Worm (Caenorhabditis elegans): ENCODE data around the gene rer-1.

Gene rer-1

DNA sequence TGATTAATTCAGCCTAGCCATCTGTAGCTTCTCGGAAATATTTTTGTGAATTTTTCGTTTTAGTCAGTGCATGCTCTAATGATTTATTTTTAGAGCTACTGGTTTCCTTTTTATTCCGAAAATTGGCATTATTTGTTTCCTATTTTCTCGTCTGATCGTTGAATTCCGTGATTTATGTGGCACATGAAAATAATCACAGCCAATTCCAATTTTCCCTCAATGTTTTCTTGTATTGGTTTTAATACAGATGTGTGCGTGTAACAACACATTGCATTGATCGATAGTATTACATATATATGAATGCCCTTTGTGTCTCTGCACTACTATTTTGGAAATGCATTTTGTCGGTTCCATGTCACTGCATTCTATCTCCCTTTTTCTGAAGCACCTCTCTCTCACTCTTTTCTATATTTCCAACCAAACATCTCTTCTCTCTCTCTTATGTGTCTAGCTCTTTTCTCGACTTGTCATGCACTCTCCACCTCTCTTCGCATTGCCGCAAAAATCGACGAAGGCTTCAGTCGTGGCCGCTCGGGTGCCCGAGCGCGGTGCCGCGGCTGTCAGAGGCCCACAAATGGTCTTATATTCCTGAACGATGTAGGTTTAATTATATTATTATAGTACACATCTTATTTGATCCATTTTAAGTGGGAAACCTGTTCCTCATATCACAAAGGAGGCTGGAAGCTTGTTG lies 26.8 kb upstream of the rer-1 start:
- TF ChIP-seq med-1 (GFP tag; optimal IDR thresholded peaks at IDR 0.05; ENCODE audit: insufficient read depth) (no peak), ztf-23 (GFP tag; IDR thresholded peaks at IDR 0.05) (0 out of 2 replicates have a peak, but pooled peaks have one; percentile 46), ref-1 (GFP tag; conservative IDR thresholded peaks at IDR 0.05) (no peak), tab-1 (GFP tag; IDR thresholded peaks at IDR 0.05) (0 out of 2 replicates have a peak, but pooled peaks have one; percentile 11), flt-1 (GFP tag; IDR thresholded peaks at IDR 0.05) (no peak)

DNA sequence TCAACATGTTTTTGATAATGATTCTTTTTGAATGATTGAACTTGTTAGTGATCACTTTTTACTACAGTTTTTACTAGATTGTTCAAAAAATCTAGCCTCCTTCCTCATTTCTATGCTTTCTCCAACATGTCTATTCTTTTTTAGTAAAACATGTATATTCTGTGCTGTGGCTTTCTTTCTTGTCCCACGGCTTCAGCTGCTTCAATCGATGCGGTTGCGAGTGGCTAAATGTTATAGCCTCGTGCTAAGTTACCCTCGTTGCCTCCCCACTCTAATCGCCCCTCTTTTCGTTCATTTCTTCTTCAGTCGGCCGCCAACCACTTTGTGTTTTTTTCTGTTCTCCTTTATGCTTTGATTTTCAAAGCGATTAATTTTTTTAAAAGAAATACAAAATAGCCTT lies 25.3 kb upstream of the rer-1 start:
- TF ChIP-seq ref-1 (GFP tag; conservative IDR thresholded peaks at IDR 0.05) (no peak), klf-2 (GFP tag; conservative IDR thresholded peaks at IDR 0.05) (no peak), flt-1 (GFP tag; IDR thresholded peaks at IDR 0.05) (no peak), med-1 (GFP tag; optimal IDR thresholded peaks at IDR 0.05; ENCODE audit: insufficient read depth) (no peak), T22C8.4 (GFP tag; IDR thresholded peaks at IDR 0.05) (no peak), ztf-23 (GFP tag; IDR thresholded peaks at IDR 0.05) (no peak), ztf-29 (GFP tag; IDR thresholded peaks at IDR 0.05) (no peak), tab-1 (GFP tag; IDR thresholded peaks at IDR 0.05) (no peak), cog-1 (tag; optimal IDR thresholded peaks at IDR 0.05) (no peak)

DNA sequence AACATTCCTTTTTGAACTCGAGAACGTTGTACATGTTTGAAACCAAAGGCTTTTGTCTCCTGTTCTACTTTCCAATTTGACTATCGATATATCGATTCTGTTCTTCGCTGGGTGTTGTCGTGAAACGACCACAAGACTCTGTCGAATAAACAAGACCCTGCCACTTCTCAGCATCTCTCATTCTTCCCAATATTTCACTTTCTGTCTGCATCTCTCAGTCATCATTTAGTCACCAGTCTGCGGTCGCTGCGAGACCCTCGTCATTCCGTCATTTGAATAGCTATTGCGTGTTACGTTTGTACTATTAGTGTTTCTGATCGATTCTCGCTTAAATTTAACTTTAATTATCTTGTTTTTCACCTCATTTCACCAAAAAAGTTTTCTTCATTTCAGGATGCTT lies 23.8 kb upstream of the rer-1 start:
- TF ChIP-seq flt-1 (GFP tag; IDR thresholded peaks at IDR 0.05) (peak; percentile 58; the same call in 1 of the 2 replicates), klf-2 (GFP tag; conservative IDR thresholded peaks at IDR 0.05) (no peak), cog-1 (tag; optimal IDR thresholded peaks at IDR 0.05) (peak; percentile 95), T22C8.4 (GFP tag; IDR thresholded peaks at IDR 0.05) (peak; percentile 90)

DNA sequence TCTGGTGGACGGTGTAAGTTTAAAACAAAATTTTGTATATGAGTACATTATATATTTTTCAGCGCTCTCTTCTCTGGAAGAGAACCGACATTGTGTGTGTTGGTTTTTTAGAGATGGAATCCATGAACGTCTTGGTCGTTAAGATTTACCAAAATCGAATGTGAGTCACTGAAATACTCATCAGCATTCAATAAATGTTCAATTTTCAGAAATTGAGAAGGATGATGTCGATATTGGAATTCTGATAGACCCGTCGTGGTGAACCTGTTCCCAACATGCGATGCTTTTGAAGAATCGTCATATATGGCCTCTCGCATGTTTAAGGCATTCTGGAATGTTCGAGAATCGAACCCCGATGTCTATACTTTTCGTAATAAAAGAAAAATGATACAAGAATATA lies 22.4 kb upstream of the rer-1 start:
- TF ChIP-seq ztf-29 (GFP tag; IDR thresholded peaks at IDR 0.05) (no peak), flt-1 (GFP tag; IDR thresholded peaks at IDR 0.05) (no peak), ref-1 (GFP tag; conservative IDR thresholded peaks at IDR 0.05) (no peak), tab-1 (GFP tag; IDR thresholded peaks at IDR 0.05) (no peak), T22C8.4 (GFP tag; IDR thresholded peaks at IDR 0.05) (no peak), med-1 (GFP tag; optimal IDR thresholded peaks at IDR 0.05; ENCODE audit: insufficient read depth) (no peak), klf-2 (GFP tag; conservative IDR thresholded peaks at IDR 0.05) (no peak), ztf-23 (GFP tag; IDR thresholded peaks at IDR 0.05) (no peak), cog-1 (tag; optimal IDR thresholded peaks at IDR 0.05) (no peak)

DNA sequence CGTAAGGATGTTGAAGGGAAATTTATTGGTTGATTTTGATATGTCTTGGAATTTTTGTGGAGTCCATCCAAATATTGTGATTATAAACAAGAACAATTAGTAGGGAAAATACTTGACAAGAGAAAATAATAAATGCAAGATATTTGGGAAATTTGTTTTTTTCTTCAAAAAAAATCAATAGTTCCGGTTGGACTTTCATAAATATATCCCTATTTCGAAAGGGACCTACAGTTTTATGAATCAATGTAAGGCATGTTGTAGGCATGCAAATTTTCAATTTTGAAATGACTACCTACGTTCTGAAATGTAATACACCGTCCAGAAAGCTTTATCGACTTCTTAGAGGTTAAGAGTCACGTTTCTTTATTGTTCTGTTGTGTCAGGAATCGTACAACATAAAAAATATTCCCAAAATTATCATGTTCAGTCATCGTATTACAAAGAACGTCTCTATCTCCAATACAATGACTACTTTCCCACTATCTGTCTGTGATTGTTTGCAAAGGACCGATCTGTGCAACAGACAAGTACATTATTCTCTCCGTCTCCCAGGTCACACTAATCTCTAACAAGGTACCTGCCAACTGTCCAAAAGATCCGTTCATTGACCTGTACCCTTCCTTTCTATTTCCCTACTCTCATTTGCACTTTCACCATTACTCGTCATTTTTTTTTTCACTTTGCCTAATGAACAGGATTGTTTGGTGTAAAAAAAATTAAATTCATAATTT lies 21.2 kb upstream of the rer-1 start, which contains the start of gene F07H5.13:
TSS of gene F07H5.13 (plus strand) at position 730 of the 731 bp plus-strand sequence.
- TF ChIP-seq ztf-29 (GFP tag; IDR thresholded peaks at IDR 0.05) (no peak), T22C8.4 (GFP tag; IDR thresholded peaks at IDR 0.05) (no peak), ref-1 (GFP tag; conservative IDR thresholded peaks at IDR 0.05) (no peak), flt-1 (GFP tag; IDR thresholded peaks at IDR 0.05) (0 out of 2 replicates have a peak, but pooled peaks have one; percentile 56), klf-2 (GFP tag; conservative IDR thresholded peaks at IDR 0.05) (no peak), ztf-23 (GFP tag; IDR thresholded peaks at IDR 0.05) (0 out of 2 replicates have a peak, but pooled peaks have one; percentile 41), cog-1 (tag; optimal IDR thresholded peaks at IDR 0.05) (no peak)

DNA sequence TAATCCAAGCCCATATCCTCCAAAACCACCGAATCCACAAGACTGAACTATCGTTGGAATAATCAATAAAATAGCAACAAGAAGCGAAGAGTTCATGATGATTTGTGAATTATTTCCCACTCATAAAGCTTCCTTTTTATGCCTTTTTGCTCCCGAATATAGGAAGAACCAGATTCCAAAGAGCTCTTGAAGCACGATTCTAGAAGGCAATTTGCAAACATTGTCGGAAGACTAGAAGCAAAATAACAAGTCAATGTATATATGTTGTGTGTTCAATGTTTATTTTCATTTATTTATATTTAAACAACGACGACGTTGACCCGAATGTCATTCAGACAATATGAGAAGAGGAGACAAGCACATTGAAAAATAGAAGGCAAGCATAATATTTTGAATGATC lies 18.5 kb upstream of the rer-1 start, which contains the start of gene idpa-2:
TSS of gene idpa-2 (minus strand) at position 101 of the 400 bp plus-strand sequence.
- TF ChIP-seq med-1 (GFP tag; optimal IDR thresholded peaks at IDR 0.05; ENCODE audit: insufficient read depth) (no peak), klf-2 (GFP tag; conservative IDR thresholded peaks at IDR 0.05) (no peak), ztf-29 (GFP tag; IDR thresholded peaks at IDR 0.05) (no peak), ref-1 (GFP tag; conservative IDR thresholded peaks at IDR 0.05) (no peak), ztf-23 (GFP tag; IDR thresholded peaks at IDR 0.05) (no peak)

DNA sequence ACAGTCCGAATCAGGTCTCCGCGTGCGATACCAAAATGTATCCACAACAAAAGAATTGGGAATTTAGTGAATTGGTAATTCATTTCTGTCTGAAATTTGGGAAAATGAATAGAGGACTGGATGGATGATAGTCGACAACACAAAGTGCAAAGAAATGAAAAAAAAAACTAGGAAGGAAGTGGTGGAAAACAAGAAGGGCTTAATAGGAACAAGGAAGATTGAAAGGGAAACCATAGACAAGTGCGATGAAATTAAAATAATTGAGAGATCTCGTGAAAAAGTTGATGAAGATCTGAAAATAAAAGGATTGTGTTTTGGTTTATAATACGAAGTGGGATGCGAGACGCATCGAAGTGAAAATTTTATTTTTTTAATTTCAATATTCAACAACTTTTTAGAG lies 17.1 kb upstream of the rer-1 start, which contains the start of gene F07H5.7:
TSS of gene F07H5.7 (minus strand) at position 101 of the 400 bp plus-strand sequence.
- no peak for TF ChIP-seq klf-2 (GFP tag; conservative IDR thresholded peaks at IDR 0.05)
- TF ChIP-seq T22C8.4 (GFP tag; IDR thresholded peaks at IDR 0.05) = no peak

DNA sequence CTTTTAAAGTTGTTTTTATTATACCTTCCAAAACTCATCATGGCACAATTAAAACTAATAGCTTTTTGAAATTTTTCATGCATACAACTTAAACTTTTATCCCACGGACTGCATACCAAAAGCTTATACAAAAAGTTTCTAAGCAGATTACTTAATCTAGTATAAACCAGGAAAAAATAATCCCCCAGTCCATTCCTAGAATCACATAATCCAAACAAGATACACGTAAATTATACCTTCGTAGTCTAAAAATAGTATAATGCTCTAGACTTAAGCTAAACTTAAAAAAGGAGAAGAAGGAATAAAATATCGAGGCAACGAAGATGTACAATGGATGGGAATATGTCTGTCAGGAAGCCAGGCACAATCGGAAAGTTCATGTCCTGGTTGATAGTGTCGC lies 15.9 kb upstream of the rer-1 start:
- no peak for TF ChIP-seq flt-1 (GFP tag; IDR thresholded peaks at IDR 0.05)
- no peak for TF ChIP-seq ztf-29 (GFP tag; IDR thresholded peaks at IDR 0.05)
- no peak for TF ChIP-seq ref-1 (GFP tag; conservative IDR thresholded peaks at IDR 0.05)
- TF ChIP-seq klf-2 (GFP tag; conservative IDR thresholded peaks at IDR 0.05) = no peak
- TF ChIP-seq ztf-23 (GFP tag; IDR thresholded peaks at IDR 0.05) = no peak
- no peak for TF ChIP-seq med-1 (GFP tag; optimal IDR thresholded peaks at IDR 0.05; ENCODE audit: insufficient read depth)
- no peak for TF ChIP-seq cog-1 (tag; optimal IDR thresholded peaks at IDR 0.05)

DNA sequence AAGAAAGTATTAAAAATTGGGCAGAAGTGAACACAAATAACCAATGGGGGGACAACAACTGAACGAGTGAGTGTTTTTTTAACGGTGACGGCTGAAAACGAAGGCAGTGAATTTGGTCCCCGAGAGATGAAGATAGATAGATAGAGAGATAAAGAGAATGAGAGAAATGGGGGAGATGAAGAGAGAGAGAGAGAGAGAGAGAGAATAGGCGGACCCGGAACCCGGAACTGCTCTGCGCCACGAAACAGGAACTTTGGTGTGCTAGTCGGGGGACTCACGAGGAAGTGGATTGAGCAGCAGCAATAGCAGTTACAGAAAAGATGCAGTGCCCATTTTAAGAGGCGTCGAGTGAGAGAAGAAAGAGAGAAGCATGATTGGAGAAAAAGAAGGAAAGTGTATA lies 14.8 kb upstream of the rer-1 start:
- TF ChIP-seq ztf-29 (GFP tag; IDR thresholded peaks at IDR 0.05) = no peak
- TF ChIP-seq med-1 (GFP tag; optimal IDR thresholded peaks at IDR 0.05; ENCODE audit: insufficient read depth) = no peak
- TF ChIP-seq T22C8.4 (GFP tag; IDR thresholded peaks at IDR 0.05) = no peak
- no peak for TF ChIP-seq tab-1 (GFP tag; IDR thresholded peaks at IDR 0.05)
- no peak for TF ChIP-seq ztf-23 (GFP tag; IDR thresholded peaks at IDR 0.05)
- no peak for TF ChIP-seq klf-2 (GFP tag; conservative IDR thresholded peaks at IDR 0.05)
- TF ChIP-seq flt-1 (GFP tag; IDR thresholded peaks at IDR 0.05) = no peak
- TF ChIP-seq cog-1 (tag; optimal IDR thresholded peaks at IDR 0.05) = no peak
- no peak for TF ChIP-seq ref-1 (GFP tag; conservative IDR thresholded peaks at IDR 0.05)

DNA sequence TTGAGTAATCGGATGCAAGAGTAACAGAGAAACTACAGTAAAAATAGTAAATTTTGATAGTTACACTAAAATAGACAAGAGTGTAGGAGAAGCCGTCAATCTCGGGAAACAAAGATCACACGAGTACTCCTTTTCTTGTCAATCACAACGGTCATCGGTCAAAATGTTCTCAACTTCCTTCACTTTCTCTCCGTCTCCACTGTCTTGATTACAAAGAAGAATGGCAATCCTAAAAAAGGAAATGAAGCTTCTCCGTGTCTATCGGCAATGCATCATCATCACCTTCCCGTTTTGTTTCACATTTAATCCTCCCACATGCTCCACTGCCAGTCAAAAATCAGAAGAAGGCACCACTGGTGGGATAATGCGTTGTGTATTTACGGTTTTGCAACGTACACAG lies 11.4 kb upstream of the rer-1 start:
- TF ChIP-seq cog-1 (tag; optimal IDR thresholded peaks at IDR 0.05) (no peak), ztf-23 (GFP tag; IDR thresholded peaks at IDR 0.05) (no peak), T22C8.4 (GFP tag; IDR thresholded peaks at IDR 0.05) (no peak), tab-1 (GFP tag; IDR thresholded peaks at IDR 0.05) (no peak), med-1 (GFP tag; optimal IDR thresholded peaks at IDR 0.05; ENCODE audit: insufficient read depth) (no peak), flt-1 (GFP tag; IDR thresholded peaks at IDR 0.05) (no peak), ref-1 (GFP tag; conservative IDR thresholded peaks at IDR 0.05) (no peak), klf-2 (GFP tag; conservative IDR thresholded peaks at IDR 0.05) (no peak), ztf-29 (GFP tag; IDR thresholded peaks at IDR 0.05) (no peak)
